Worm (Caenorhabditis elegans) whole organism, L4 larva: ENCODE results near the gene glr-4.

Experiments used
- F44E2.7 ChIP-seq: fragments of 200-800 bp; sonication (Bioruptor generic); IDR thresholded peaks from 2 replicates; pipeline ENCODE4 v2.1.2; 2022; ENCODE audit warnings: missing genetic modification characterization, missing compliant biosample characterization
- arid-1 ChIP-seq: fragments of 200-800 bp; sonication (Bioruptor generic); conservative IDR thresholded peaks from 2 replicates; pipeline ENCODE4 v1.3.6; 2022; ENCODE audit warnings: missing genetic modification reagents, missing genetic modification characterization, missing compliant biosample characterization
- ceh-62 ChIP-seq: sonication (generic microtip); optimal IDR thresholded peaks from 2 replicates; lab custom pipeline; 2017; ENCODE audit warnings: missing biosample characterization, missing genetic modification characterization
- cey-2 ChIP-seq: sonication (generic microtip); optimal IDR thresholded peaks from 3 replicates; lab custom pipeline; 2017; ENCODE audit warnings: missing genetic modification characterization, mild to moderate bottlenecking, missing compliant biosample characterization, antibody characterized with exemption, borderline replicate concordance; ENCODE audit not compliant: insufficient read depth
- dve-1 ChIP-seq: sonication (generic microtip); optimal IDR thresholded peaks from 2 replicates; lab custom pipeline; 2017; ENCODE audit warnings: antibody characterized with exemption, mild to moderate bottlenecking, missing genetic modification characterization, missing compliant biosample characterization; ENCODE audit not compliant: insufficient read depth
- lin-13 ChIP-seq: fragments of 150-350 bp; optimal IDR thresholded peaks from 2 replicates; lab custom pipeline; 2014; ENCODE audit warnings: missing biosample characterization, missing genetic modification reagents, missing genetic modification characterization
- madf-9 ChIP-seq: fragments of 200-800 bp; sonication (Bioruptor generic); conservative IDR thresholded peaks from 2 replicates; pipeline ENCODE4 v1.3.6; 2022; ENCODE audit warnings: missing genetic modification reagents, missing genetic modification characterization, missing compliant biosample characterization
- mdl-1 ChIP-seq, 2 experiments: fragments of 150-350 bp in 1 of 2; sonication (generic microtip) in 1 of 2; optimal IDR thresholded peaks; 2 replicates each; lab custom pipeline; 2014 to 2017; ENCODE audit warnings: missing biosample characterization in 2 of 2, missing genetic modification characterization in 2 of 2
- nhr-237 ChIP-seq: sonication (generic microtip); optimal IDR thresholded peaks from 2 replicates; lab custom pipeline; 2017; ENCODE audit warnings: missing biosample characterization, missing genetic modification characterization
- snpc-4 ChIP-seq: fragments of 150-350 bp; optimal IDR thresholded peaks from 2 replicates; lab custom pipeline; 2014; ENCODE audit warnings: missing biosample characterization, missing genetic modification characterization
- spr-1 ChIP-seq: sonication (generic microtip); optimal IDR thresholded peaks from 2 replicates; lab custom pipeline; 2016; ENCODE audit warnings: mild to moderate bottlenecking, missing genetic modification characterization, missing compliant biosample characterization
- spr-3 ChIP-seq: fragments of 200-800 bp; sonication (Bioruptor generic); optimal IDR thresholded peaks from 2 replicates; lab custom pipeline; 2018; ENCODE audit warnings: mild to moderate bottlenecking, missing genetic modification characterization, missing compliant biosample characterization
- unc-39 ChIP-seq: sonication (generic microtip); optimal IDR thresholded peaks from 2 replicates; lab custom pipeline; 2017; ENCODE audit warnings: missing biosample characterization, missing genetic modification characterization

DNA sequence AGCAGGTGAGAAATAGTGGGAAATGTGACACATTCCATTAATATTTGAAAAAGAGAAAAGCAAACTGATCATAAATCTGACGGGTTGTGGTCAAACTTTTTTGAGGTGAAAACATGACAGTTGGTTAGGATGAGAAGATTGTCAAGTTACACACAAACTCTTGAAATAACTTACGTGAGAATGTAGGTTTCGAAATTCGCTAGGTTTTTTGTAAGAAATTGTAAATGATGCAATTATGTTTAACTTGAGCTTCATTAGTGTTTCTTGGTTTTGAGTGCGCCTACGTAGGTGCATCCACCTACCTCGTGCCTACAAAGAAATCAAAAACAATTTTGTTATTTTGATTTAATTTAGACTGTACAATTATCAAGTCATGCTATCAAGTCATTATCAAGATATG, 41.2 kb upstream of the glr-4 start, which contains the start of gene cex-2:
- TF ChIP-seq dve-1 (no peak), ceh-62 (tag; lab: Kevin White, UChicago) (no peak), snpc-4 (tag; lab: Kevin White, UChicago) (no peak), spr-3 (GFP tag; lab: Kevin White, UChicago) (no peak), madf-9 (GFP tag; lab: Robert Waterston, UW) (no peak), cey-2 (tag; lab: Kevin White, UChicago) (no peak), F44E2.7 (GFP tag; lab: Robert Waterston, UW) (no peak), arid-1 (GFP tag; lab: Robert Waterston, UW) (no peak), nhr-237 (tag; lab: Kevin White, UChicago) (no peak), mdl-1 (tag; optimal IDR thresholded peaks at IDR 0.05; lab: Kevin White, UChicago) (no peak), spr-1 (no peak), lin-13 (GFP tag; lab: Kevin White, UChicago) (no peak), unc-39 (tag; lab: Kevin White, UChicago) (no peak)
